Fruit fly (Drosophila melanogaster): ENCODE data around the gene CG2200.

Gene CG2200

dm6 chrX:13109583-13110126, 15.6 kb downstream of the CG2200 start (continued):
- TF ChIP-seq twi (tag; optimal IDR thresholded peaks at IDR 0.05) (no peak), CG6854 (GFP tag; optimal IDR thresholded peaks at IDR 0.05) (no peak), CG30403 (GFP tag; optimal IDR thresholded peaks at IDR 0.05) (peak; percentile 35), ato (GFP tag; IDR thresholded peaks at IDR 0.05; ENCODE audit: partially characterized antibody) (no peak), unpg (GFP tag; optimal IDR thresholded peaks at IDR 0.05) (peak; percentile 71), CG12659 (GFP tag; optimal IDR thresholded peaks at IDR 0.05) (peak; percentile 39), sc (optimal IDR thresholded peaks at IDR 0.05) (no peak), sc (GFP tag; optimal IDR thresholded peaks at IDR 0.05) (no peak), MBD-R2 (GFP tag; IDR thresholded peaks at IDR 0.05) (peak; percentile 31; the same call in 1 of the 2 replicates), CG8924 (tag; optimal IDR thresholded peaks at IDR 0.05) (peak; percentile 61), CG42726 (GFP tag; IDR thresholded peaks at IDR 0.05; ENCODE audit: partially characterized antibody) (no peak), pnt (GFP tag; optimal IDR thresholded peaks at IDR 0.05) (no peak), Ets65A (GFP tag) (no peak), otp (GFP tag; IDR thresholded peaks at IDR 0.05) (no peak), HmgZ (tag; optimal IDR thresholded peaks at IDR 0.05) (no peak), D19A (tag; optimal IDR thresholded peaks at IDR 0.05) (peak; percentile 84), esg (GFP tag; conservative IDR thresholded peaks at IDR 0.05) (peak; percentile 57), CG11723 (GFP tag; optimal IDR thresholded peaks at IDR 0.05) (no peak), CG14667 (GFP tag; IDR thresholded peaks at IDR 0.05) (no peak), cwo (GFP tag; optimal IDR thresholded peaks at IDR 0.05) (peak; percentile 46), fd64A (GFP tag; optimal IDR thresholded peaks at IDR 0.05) (no peak), crol (GFP tag; IDR thresholded peaks at IDR 0.05) (no peak), gsb (GFP tag; IDR thresholded peaks at IDR 0.05) (0 out of 2 replicates have a peak, but pooled peaks have one; percentile 11), zfh2 (GFP tag; optimal IDR thresholded peaks at IDR 0.05) (no peak), Dref (GFP tag; IDR thresholded peaks at IDR 0.05) (no peak), tap (tag; optimal IDR thresholded peaks at IDR 0.05) (peak; percentile 49), sens (GFP tag) (no peak), trem (tag; optimal IDR thresholded peaks at IDR 0.05) (no peak), crp (GFP tag; optimal IDR thresholded peaks at IDR 0.05) (no peak), CG2129 (GFP tag; IDR thresholded peaks at IDR 0.05; ENCODE audit: partially characterized antibody) (no peak), CG13624 (GFP tag; optimal IDR thresholded peaks at IDR 0.05) (no peak), CG15601 (tag; optimal IDR thresholded peaks at IDR 0.05) (no peak), CG12071 (GFP tag; optimal IDR thresholded peaks at IDR 0.05) (no peak), Bteb2 (GFP tag; optimal IDR thresholded peaks at IDR 0.05) (no peak), seq (GFP tag; IDR thresholded peaks at IDR 0.05) (no peak), E2f1 (GFP tag; IDR thresholded peaks at IDR 0.05) (peak; percentile 43), gsb-n (tag; optimal IDR thresholded peaks at IDR 0.05) (peak; percentile 19), slbo (GFP tag; IDR thresholded peaks at IDR 0.05) (peak; percentile 76), Camta (GFP tag; optimal IDR thresholded peaks at IDR 0.05) (no peak), CG33213 (GFP tag; optimal IDR thresholded peaks at IDR 0.05) (no peak), D (optimal IDR thresholded peaks at IDR 0.05) (no peak), D (GFP tag; optimal IDR thresholded peaks at IDR 0.05) (peak; percentile 0), ap (GFP tag; IDR thresholded peaks at IDR 0.05) (peak; percentile 47; the same call in 1 of the 2 replicates), CG14050 (GFP tag; IDR thresholded peaks at IDR 0.05) (0 out of 3 replicates have a peak, but pooled peaks have one; percentile 20), zen2 (GFP tag; IDR thresholded peaks at IDR 0.05; ENCODE audit: partially characterized antibody) (no peak), zfh1 (GFP tag; IDR thresholded peaks at IDR 0.05) (peak; percentile 42; the same call in 1 of the 3 replicates), lilli (GFP tag; optimal IDR thresholded peaks at IDR 0.05) (no peak), sna (GFP tag; IDR thresholded peaks at IDR 0.05; ENCODE audit: partially characterized antibody) (no peak), CG14860 (GFP tag; IDR thresholded peaks at IDR 0.05; ENCODE audit: partially characterized antibody) (no peak), en (GFP tag; optimal IDR thresholded peaks at IDR 0.05) (no peak), gce (GFP tag; IDR thresholded peaks at IDR 0.05) (no peak)

All from whole organism, embryonic.